Fruit fly (Drosophila melanogaster) whole organism, embryonic: ENCODE results near the gene wapl.

Source experiments
- Abd-B ChIP-seq: fragments of 200-800 bp; sonication (Bioruptor generic); optimal IDR thresholded peaks from 2 replicates; lab custom pipeline; 2018; ENCODE audit warnings: missing biosample characterization, mild to moderate bottlenecking, missing genetic modification characterization, moderate library complexity
- Adf1 ChIP-seq: fragments of 200-800 bp; sonication (Bioruptor generic); IDR thresholded peaks from 2 replicates; pipeline ENCODE4 v1.3.6; 2022; ENCODE audit warnings: missing biosample characterization, missing genetic modification characterization
- Bgb ChIP-seq: fragments of 200-800 bp; sonication (Bioruptor generic); IDR thresholded peaks from 2 replicates; pipeline ENCODE4 v1.3.6; 2022; ENCODE audit warnings: missing biosample characterization, missing genetic modification characterization; ENCODE audit not compliant: partially characterized antibody
- CG11093 ChIP-seq: fragments of 200-800 bp; sonication (Bioruptor generic); IDR thresholded peaks from 3 replicates; pipeline ENCODE4 v1.3.6; 2022; ENCODE audit warnings: missing biosample characterization, missing genetic modification characterization
- CG11560 ChIP-seq: fragments of 200-800 bp; sonication (Bioruptor generic); IDR thresholded peaks from 3 replicates; pipeline ENCODE4 v1.3.6; 2022; ENCODE audit warnings: missing biosample characterization, missing genetic modification characterization
- CG14050 ChIP-seq: fragments of 200-800 bp; sonication (Bioruptor generic); IDR thresholded peaks from 3 replicates; pipeline ENCODE4 v1.3.6; 2022; ENCODE audit warnings: missing biosample characterization, missing genetic modification characterization
- CG1603 ChIP-seq: fragments of 200-800 bp; sonication (Bioruptor generic); optimal IDR thresholded peaks from 2 replicates; lab custom pipeline; 2019; ENCODE audit warnings: missing biosample characterization, mild to moderate bottlenecking, missing genetic modification characterization, moderate library complexity
- CG17186 ChIP-seq: fragments of 200-800 bp; sonication (Bioruptor generic); optimal IDR thresholded peaks from 3 replicates; lab custom pipeline; 2017; ENCODE audit warnings: missing biosample characterization, missing genetic modification reagents, missing genetic modification characterization
- CG17385 ChIP-seq: fragments of 200-800 bp; sonication (Bioruptor generic); optimal IDR thresholded peaks from 3 replicates; lab custom pipeline; 2018; ENCODE audit warnings: missing biosample characterization, mild to moderate bottlenecking, missing genetic modification characterization
- CG17829 ChIP-seq: fragments of 200-800 bp; optimal IDR thresholded peaks from 2 replicates; lab custom pipeline; 2019; ENCODE audit warnings: missing biosample characterization, mild to moderate bottlenecking, missing genetic modification characterization, moderate library complexity
- CG17912 ChIP-seq: fragments of 200-800 bp; sonication (Bioruptor generic); optimal IDR thresholded peaks from 2 replicates; lab custom pipeline; 2018; ENCODE audit warnings: missing biosample characterization, mild to moderate bottlenecking, missing genetic modification characterization
- CG18599 ChIP-seq: fragments of 200-800 bp; sonication (Bioruptor generic); optimal IDR thresholded peaks from 3 replicates; lab custom pipeline; 2017; ENCODE audit warnings: missing biosample characterization, missing genetic modification characterization, mild to moderate bottlenecking, moderate library complexity, missing genetic modification reagents
- CG30020 ChIP-seq: fragments of 200-800 bp; optimal IDR thresholded peaks from 2 replicates; lab custom pipeline; 2019; ENCODE audit warnings: missing biosample characterization, mild to moderate bottlenecking, missing genetic modification characterization, moderate library complexity
- CG31388 ChIP-seq: fragments of 200-800 bp; sonication (Bioruptor generic); optimal IDR thresholded peaks from 2 replicates; lab custom pipeline; 2016; ENCODE audit warnings: missing biosample characterization, missing genetic modification characterization
- CG34422 ChIP-seq: fragments of 200-800 bp; sonication (Bioruptor generic); IDR thresholded peaks from 3 replicates; pipeline ENCODE4 v1.3.6; 2022; ENCODE audit warnings: missing biosample characterization, missing genetic modification characterization
- CG4282 ChIP-seq: fragments of 200-800 bp; sonication (Bioruptor generic); optimal IDR thresholded peaks from 2 replicates; lab custom pipeline; 2016; ENCODE audit warnings: missing biosample characterization, missing genetic modification characterization
- CG4360 ChIP-seq: fragments of 200-800 bp; sonication (Bioruptor generic); IDR thresholded peaks from 2 replicates; pipeline ENCODE4 v1.3.6; 2022; ENCODE audit warnings: missing biosample characterization, missing genetic modification characterization
- CG4424 ChIP-seq: fragments of 200-800 bp; sonication (Bioruptor generic); optimal IDR thresholded peaks from 3 replicates; lab custom pipeline; 2016; ENCODE audit warnings: missing biosample characterization, missing genetic modification characterization
- CG4820 ChIP-seq: fragments of 200-800 bp; sonication (Bioruptor generic); optimal IDR thresholded peaks from 3 replicates; lab custom pipeline; 2016; ENCODE audit warnings: missing biosample characterization, missing genetic modification characterization
- CG5245 ChIP-seq: fragments of 200-800 bp; sonication (Bioruptor generic); optimal IDR thresholded peaks from 3 replicates; lab custom pipeline; 2016; ENCODE audit warnings: missing biosample characterization, missing genetic modification characterization
- CG6813 ChIP-seq: fragments of 200-800 bp; sonication (Bioruptor generic); optimal IDR thresholded peaks from 2 replicates; lab custom pipeline; 2017; ENCODE audit warnings: missing biosample characterization, missing genetic modification characterization, mild to moderate bottlenecking, moderate library complexity, missing genetic modification reagents
- CG7372 ChIP-seq: fragments of 200-800 bp; sonication (Bioruptor generic); IDR thresholded peaks from 2 replicates; pipeline ENCODE4 v1.3.6; 2022; ENCODE audit warnings: missing biosample characterization, missing genetic modification characterization
- CG7786 ChIP-seq: fragments of 200-800 bp; sonication (Bioruptor generic); optimal IDR thresholded peaks from 2 replicates; lab custom pipeline; 2016; ENCODE audit warnings: missing biosample characterization, missing genetic modification characterization
- CG9727 ChIP-seq: fragments of 200-800 bp; sonication (Bioruptor generic); optimal IDR thresholded peaks from 3 replicates; lab custom pipeline; 2017; ENCODE audit warnings: missing biosample characterization, mild to moderate bottlenecking, missing genetic modification characterization
- CG9932 ChIP-seq: fragments of 200-800 bp; sonication (Bioruptor generic); IDR thresholded peaks from 2 replicates; pipeline ENCODE4 v1.3.6; 2022; ENCODE audit warnings: missing biosample characterization, missing genetic modification characterization
- Dll ChIP-seq: fragments of 200-800 bp; sonication (Bioruptor generic); IDR thresholded peaks from 4 replicates; pipeline ENCODE4 v1.3.6; 2022; ENCODE audit warnings: missing biosample characterization, missing genetic modification characterization; ENCODE audit not compliant: partially characterized antibody
- Ets97D ChIP-seq: fragments of 200-800 bp; sonication (Bioruptor generic); optimal IDR thresholded peaks from 3 replicates; lab custom pipeline; 2016; ENCODE audit warnings: missing biosample characterization, missing genetic modification characterization
- Hr78 ChIP-seq, 2 experiments: fragments of 200-800 bp in 1 of 2; fragments of >200 bp in 1 of 2; sonication (Bioruptor generic) in 1 of 2; optimal IDR thresholded peaks; 2 replicates each; lab custom pipeline; 2017 to 2019; ENCODE audit warnings: missing biosample characterization in 2 of 2, missing genetic modification characterization in 2 of 2, mild to moderate bottlenecking in 1 of 2, moderate library complexity in 1 of 2
- Mad ChIP-seq: fragments of 200-800 bp; sonication (Bioruptor generic); optimal IDR thresholded peaks from 2 replicates; lab custom pipeline; 2016; ENCODE audit warnings: missing biosample characterization, missing genetic modification characterization
- Med ChIP-seq: fragments of 200-800 bp; sonication (Bioruptor generic); peaks from one replicate; lab custom pipeline; 2016; ENCODE audit warnings: missing biosample characterization, missing genetic modification characterization, mild to moderate bottlenecking, inconsistent platforms, moderate library complexity
- Usf ChIP-seq: fragments of 200-800 bp; sonication (Bioruptor generic); optimal IDR thresholded peaks from 2 replicates; lab custom pipeline; 2017; ENCODE audit warnings: missing genotype, missing biosample characterization, missing genetic modification characterization
- al ChIP-seq: fragments of 200-800 bp; sonication (Bioruptor generic); IDR thresholded peaks from 2 replicates; pipeline ENCODE4 v1.3.6; 2022; ENCODE audit warnings: missing biosample characterization, missing genetic modification characterization
- cato ChIP-seq: fragments of 200-800 bp; sonication (Bioruptor generic); optimal IDR thresholded peaks from 2 replicates; lab custom pipeline; 2016; ENCODE audit warnings: missing biosample characterization, missing genetic modification characterization, borderline replicate concordance
- chm ChIP-seq: fragments of 200-800 bp; sonication (Bioruptor generic); IDR thresholded peaks from 2 replicates; pipeline ENCODE4 v1.3.6; 2022; ENCODE audit warnings: missing biosample characterization, missing genetic modification characterization
- dati ChIP-seq: fragments of 200-800 bp; sonication (Bioruptor generic); IDR thresholded peaks from 2 replicates; pipeline ENCODE4 v1.3.6; 2022; ENCODE audit warnings: missing biosample characterization, missing genetic modification characterization
- disco-r ChIP-seq: fragments of 200-800 bp; sonication (Bioruptor generic); optimal IDR thresholded peaks from 2 replicates; lab custom pipeline; 2016; ENCODE audit warnings: missing biosample characterization, missing genetic modification characterization
- emc ChIP-seq: fragments of 200-800 bp; sonication (Bioruptor generic); optimal IDR thresholded peaks from 2 replicates; lab custom pipeline; 2016; ENCODE audit warnings: missing biosample characterization, missing genetic modification characterization
- en ChIP-seq: fragments of 200-800 bp; sonication (Bioruptor generic); optimal IDR thresholded peaks from 2 replicates; lab custom pipeline; 2016; ENCODE audit warnings: missing biosample characterization, missing genetic modification characterization
- gcm ChIP-seq: fragments of 200-800 bp; sonication (Bioruptor generic); optimal IDR thresholded peaks from 2 replicates; lab custom pipeline; 2019; ENCODE audit warnings: missing biosample characterization, mild to moderate bottlenecking, missing genetic modification characterization, moderate library complexity
- grau ChIP-seq: fragments of 200-800 bp; optimal IDR thresholded peaks from 3 replicates; lab custom pipeline; 2019; ENCODE audit warnings: missing biosample characterization, mild to moderate bottlenecking, missing genetic modification characterization, moderate library complexity
- mld ChIP-seq: fragments of 200-800 bp; sonication (Bioruptor generic); IDR thresholded peaks from 3 replicates; pipeline ENCODE4 v1.3.6; 2022; ENCODE audit warnings: missing biosample characterization, missing genetic modification characterization; ENCODE audit not compliant: partially characterized antibody
- nmo ChIP-seq: fragments of 200-800 bp; sonication (Bioruptor generic); optimal IDR thresholded peaks from 2 replicates; lab custom pipeline; 2018; ENCODE audit warnings: missing biosample characterization, mild to moderate bottlenecking, missing genetic modification characterization, moderate library complexity
- onecut ChIP-seq: fragments of 200-800 bp; sonication (Bioruptor generic); IDR thresholded peaks from 2 replicates; pipeline ENCODE4 v1.3.6; 2022; ENCODE audit warnings: missing biosample characterization, missing genetic modification characterization
- pb ChIP-seq: fragments of 200-800 bp; sonication (Bioruptor generic); optimal IDR thresholded peaks from 3 replicates; lab custom pipeline; 2016; ENCODE audit warnings: missing biosample characterization, missing genetic modification characterization
- pum ChIP-seq: fragments of 200-800 bp; sonication (Bioruptor generic); optimal IDR thresholded peaks from 2 replicates; lab custom pipeline; 2016; ENCODE audit warnings: missing biosample characterization, missing genetic modification characterization
- sd ChIP-seq: fragments of 200-800 bp; sonication (Bioruptor generic); optimal IDR thresholded peaks from 3 replicates; lab custom pipeline; 2018; ENCODE audit warnings: missing biosample characterization, mild to moderate bottlenecking, missing genetic modification characterization, moderate library complexity
- sob ChIP-seq: fragments of 200-800 bp; sonication (Bioruptor generic); IDR thresholded peaks from 2 replicates; pipeline ENCODE4 v1.3.6; 2022; ENCODE audit warnings: missing biosample characterization, missing genetic modification characterization
- usp ChIP-seq: fragments of >200 bp; optimal IDR thresholded peaks from 2 replicates; lab custom pipeline; 2017; ENCODE audit warnings: missing biosample characterization, missing genetic modification characterization

Gene wapl

dm6 chrX:2137587-2138341, 21.0 kb downstream of the wapl start (continued):
- TF ChIP-seq disco-r (GFP tag; lab: Kevin White, UChicago) (peak; percentile 94), CG18599 (GFP tag; lab: Kevin White, UChicago) (peak; percentile 100), CG4820 (GFP tag; lab: Kevin White, UChicago) (peak; percentile 98), CG17912 (GFP tag; lab: Kevin White, UChicago) (peak; percentile 97), nmo (GFP tag; lab: Kevin White, UChicago) (peak; percentile 99), chm (peak; percentile 97), CG7372 (peak; percentile 99), CG9727 (GFP tag; lab: Kevin White, UChicago) (peak; percentile 98), CG34422 (GFP tag; lab: Robert Waterston, UW) (peak; percentile 99), mld (no peak), CG11093 (GFP tag; lab: Robert Waterston, UW) (peak; percentile 99), CG5245 (GFP tag; lab: Kevin White, UChicago) (peak; percentile 97), Dll (GFP tag; lab: Robert Waterston, UW) (peak; percentile 48; the same call in 3 of the 4 replicates), onecut (GFP tag; lab: Robert Waterston, UW) (peak; percentile 95), CG17385 (GFP tag; lab: Kevin White, UChicago) (peak; percentile 99), Mad (GFP tag; lab: Kevin White, UChicago) (peak; percentile 95), emc (peak; percentile 90), usp (GFP tag; lab: Kevin White, UChicago) (no peak), CG30020 (tag; lab: Kevin White, UChicago) (peak; percentile 84), CG11560 (peak; percentile 91), CG31388 (GFP tag; lab: Kevin White, UChicago) (peak; percentile 97), Hr78 (GFP tag; optimal IDR thresholded peaks at IDR 0.05; lab: Kevin White, UChicago) (peak in 1 of 2 experiments; percentile 67), Usf (GFP tag; lab: Kevin White, UChicago) (peak; percentile 98), CG17829 (tag; lab: Kevin White, UChicago) (peak; percentile 99), al (peak; percentile 99), CG9932 (GFP tag; lab: Robert Waterston, UW) (peak; percentile 98), Ets97D (GFP tag; lab: Kevin White, UChicago) (peak; percentile 46), CG4360 (GFP tag; lab: Robert Waterston, UW) (peak; percentile 91), Bgb (GFP tag; lab: Robert Waterston, UW) (peak; percentile 47; the same call in 1 of the 2 replicates), grau (peak; percentile 99), en (GFP tag; lab: Kevin White, UChicago) (peak; percentile 91), pum (GFP tag; lab: Kevin White, UChicago) (peak; percentile 89), CG1603 (tag; lab: Kevin White, UChicago) (peak; percentile 94), sd (tag; lab: Kevin White, UChicago) (peak; percentile 90), CG4424 (GFP tag; lab: Kevin White, UChicago) (peak; percentile 99), pb (GFP tag; lab: Kevin White, UChicago) (peak; percentile 80), cato (peak; percentile 97), Abd-B (GFP tag; lab: Kevin White, UChicago) (peak; percentile 99), CG6813 (GFP tag; lab: Kevin White, UChicago) (peak; percentile 99), Adf1 (GFP tag; lab: Robert Waterston, UW) (peak; percentile 65), CG17186 (peak; percentile 92), CG4282 (GFP tag; lab: Kevin White, UChicago) (peak; percentile 91), CG7786 (GFP tag; lab: Kevin White, UChicago) (peak; percentile 95), dati (GFP tag; lab: Robert Waterston, UW) (peak; percentile 95), sob (peak; percentile 99), CG14050 (GFP tag; lab: Robert Waterston, UW) (peak; percentile 98), gcm (peak; percentile 99), Med (peak; percentile 98)
